Fruit fly (Drosophila melanogaster): ENCODE data around the gene CG6865.

Gene CG6865

dm6 chr3L:18865447-18866367 is 2.3 kb downstream of the CG6865 start, which contains the start of gene CG14074 (continued):
- peak; percentile 84 for TF ChIP-seq E2f2 (GFP tag; IDR thresholded peaks at IDR 0.05)
- TF ChIP-seq CG6791 (GFP tag; IDR thresholded peaks at IDR 0.05; ENCODE audit: partially characterized antibody), result peak; percentile 78
- TF ChIP-seq Dp (GFP tag; optimal IDR thresholded peaks at IDR 0.05), result peak; percentile 74
- TF ChIP-seq phol (tag; optimal IDR thresholded peaks at IDR 0.05), result peak; percentile 6
- peak; percentile 66 for TF ChIP-seq CG30020 (tag; optimal IDR thresholded peaks at IDR 0.05)
- TF ChIP-seq Dll (GFP tag; IDR thresholded peaks at IDR 0.05; ENCODE audit: partially characterized antibody), result peak; percentile 63; the same call in 1 of the 4 replicates
- TF ChIP-seq CG1603 (tag; optimal IDR thresholded peaks at IDR 0.05), result peak; percentile 63
- peak; percentile 48 for TF ChIP-seq stwl (tag; optimal IDR thresholded peaks at IDR 0.05)
- peak; percentile 68 for TF ChIP-seq CG7963 (GFP tag; IDR thresholded peaks at IDR 0.05; ENCODE audit: partially characterized antibody)
- TF ChIP-seq unc-4 (GFP tag; IDR thresholded peaks at IDR 0.05; ENCODE audit: partially characterized antibody), result peak; percentile 64
- TF ChIP-seq CG18476 (GFP tag; optimal IDR thresholded peaks at IDR 0.05), result no peak
- peak; percentile 7 for TF ChIP-seq Hsf (GFP tag; optimal IDR thresholded peaks at IDR 0.05)
- peak; percentile 39; the same call in 1 of the 2 replicates for TF ChIP-seq hbn (GFP tag; IDR thresholded peaks at IDR 0.05; ENCODE audit: partially characterized antibody)
- TF ChIP-seq Myb (GFP tag; optimal IDR thresholded peaks at IDR 0.05), result peak; percentile 30
- TF ChIP-seq bbx (GFP tag; IDR thresholded peaks at IDR 0.05; ENCODE audit: partially characterized antibody), result peak; percentile 81
- peak; percentile 73 for TF ChIP-seq wek (GFP tag; optimal IDR thresholded peaks at IDR 0.05)
- peak; percentile 37; the same call in 1 of the 2 replicates for TF ChIP-seq tna (GFP tag; IDR thresholded peaks at IDR 0.05; ENCODE audit: partially characterized antibody)
- TF ChIP-seq inv (GFP tag; IDR thresholded peaks at IDR 0.05; ENCODE audit: partially characterized antibody), result peak; percentile 57
- TF ChIP-seq Ravus (GFP tag; IDR thresholded peaks at IDR 0.05), result no peak
- TF ChIP-seq CG2129 (GFP tag; IDR thresholded peaks at IDR 0.05; ENCODE audit: partially characterized antibody), result peak; percentile 13; the same call in 1 of the 2 replicates
- TF ChIP-seq Doc3 (GFP tag; IDR thresholded peaks at IDR 0.05; ENCODE audit: partially characterized antibody), result peak; percentile 44; the same call in 1 of the 3 replicates
- no peak for TF ChIP-seq lov (optimal IDR thresholded peaks at IDR 0.05)
- no peak for TF ChIP-seq lov (GFP tag; IDR thresholded peaks at IDR 0.05)
- TF ChIP-seq hb (GFP tag; IDR thresholded peaks at IDR 0.05; ENCODE audit: partially characterized antibody), result peak; percentile 72
- no peak for TF ChIP-seq gcm2 (GFP tag; optimal IDR thresholded peaks at IDR 0.05)
- TF ChIP-seq Bdp1 (GFP tag; optimal IDR thresholded peaks at IDR 0.05), result no peak
- peak; percentile 4 for TF ChIP-seq CG7271 (tag; optimal IDR thresholded peaks at IDR 0.05)
- TF ChIP-seq CG10431 (GFP tag; optimal IDR thresholded peaks at IDR 0.05), result no peak
- TF ChIP-seq CG15514 (GFP tag; optimal IDR thresholded peaks at IDR 0.05), result peak; percentile 2
- TF ChIP-seq sc (optimal IDR thresholded peaks at IDR 0.05), result no peak
- TF ChIP-seq sc (GFP tag; optimal IDR thresholded peaks at IDR 0.05), result no peak
- no peak for TF ChIP-seq dm (GFP tag; optimal IDR thresholded peaks at IDR 0.05)
- TF ChIP-seq CG1832 (GFP tag; optimal IDR thresholded peaks at IDR 0.05), result no peak
- TF ChIP-seq Scr (GFP tag; IDR thresholded peaks at IDR 0.05; ENCODE audit: partially characterized antibody), result peak; percentile 66
- TF ChIP-seq vnd (GFP tag; IDR thresholded peaks at IDR 0.05; ENCODE audit: partially characterized antibody), result peak; percentile 42; the same call in 1 of the 3 replicates
- peak; percentile 47 for TF ChIP-seq MESR4 (GFP tag; optimal IDR thresholded peaks at IDR 0.05)
- no peak for TF ChIP-seq CG15011 (GFP tag; optimal IDR thresholded peaks at IDR 0.05)
- TF ChIP-seq CG4617 (GFP tag; optimal IDR thresholded peaks at IDR 0.05; ENCODE audit: borderline replicate concordance), result peak; percentile 13
- TF ChIP-seq Dref (GFP tag; IDR thresholded peaks at IDR 0.05), result peak; percentile 76
- peak; percentile 12 for TF ChIP-seq CG8290 (GFP tag; optimal IDR thresholded peaks at IDR 0.05)
- TF ChIP-seq CG8290 (tag; optimal IDR thresholded peaks at IDR 0.05), result peak; percentile 59 to 72
- TF ChIP-seq chinmo (GFP tag; IDR thresholded peaks at IDR 0.05; ENCODE audit: partially characterized antibody), result peak; percentile 61; the same call in 2 of the 4 replicates
- peak; percentile 26 for TF ChIP-seq Med (GFP tag)
- TF ChIP-seq nerfin-2 (GFP tag; IDR thresholded peaks at IDR 0.05; ENCODE audit: partially characterized antibody), result peak; percentile 64
- TF ChIP-seq pzg (GFP tag; optimal IDR thresholded peaks at IDR 0.05), result peak; percentile 48
- peak; percentile 59 for TF ChIP-seq CG34224 (GFP tag; IDR thresholded peaks at IDR 0.05; ENCODE audit: partially characterized antibody)
